Worm (Caenorhabditis elegans) whole organism, midembryonic: ENCODE measurements around the gene zmp-1.

Source experiments
- T22C8.4 ChIP-seq: fragments of 200-800 bp; sonication (Bioruptor generic); IDR thresholded peaks from 2 replicates; pipeline ENCODE4 v1.3.6; 2022; ENCODE audit warnings: missing genetic modification characterization, missing compliant biosample characterization
- cog-1 ChIP-seq: sonication (generic microtip); optimal IDR thresholded peaks from 2 replicates; lab custom pipeline; 2016; ENCODE audit warnings: missing genetic modification characterization, missing compliant biosample characterization
- flt-1 ChIP-seq: fragments of 200-800 bp; sonication (Bioruptor generic); IDR thresholded peaks from 2 replicates; pipeline ENCODE4 v1.3.6; 2022; ENCODE audit warnings: missing genetic modification characterization, missing compliant biosample characterization
- klf-2 ChIP-seq: fragments of 200-800 bp; sonication (Bioruptor generic); conservative IDR thresholded peaks from 2 replicates; pipeline ENCODE4 v1.3.6; 2022; ENCODE audit warnings: missing genetic modification reagents, missing genetic modification characterization, missing compliant biosample characterization
- med-1 ChIP-seq: sonication (generic microtip); optimal IDR thresholded peaks from 2 replicates; lab custom pipeline; 2017; ENCODE audit warnings: missing genetic modification characterization, mild to moderate bottlenecking, missing compliant biosample characterization, antibody characterized with exemption, missing genetic modification reagents; ENCODE audit not compliant: insufficient read depth
- ref-1 ChIP-seq: fragments of 200-800 bp; sonication (Bioruptor generic); conservative IDR thresholded peaks from 2 replicates; pipeline ENCODE4 v1.3.6; 2022; ENCODE audit warnings: missing genetic modification reagents, missing genetic modification characterization, missing compliant biosample characterization
- tab-1 ChIP-seq: fragments of 200-800 bp; sonication (Bioruptor generic); IDR thresholded peaks from 2 replicates; pipeline ENCODE4 v1.3.6; 2022; ENCODE audit warnings: missing genetic modification characterization, missing compliant biosample characterization
- ztf-23 ChIP-seq: fragments of 200-800 bp; sonication (Bioruptor generic); IDR thresholded peaks from 2 replicates; pipeline ENCODE4 v1.3.6; 2022; ENCODE audit warnings: missing genetic modification reagents, missing genetic modification characterization, missing compliant biosample characterization
- ztf-29 ChIP-seq: fragments of 200-800 bp; sonication (Bioruptor generic); IDR thresholded peaks from 2 replicates; pipeline ENCODE4 v1.3.6; 2022; ENCODE audit warnings: missing genetic modification reagents, missing genetic modification characterization, missing compliant biosample characterization

Gene zmp-1

DNA sequence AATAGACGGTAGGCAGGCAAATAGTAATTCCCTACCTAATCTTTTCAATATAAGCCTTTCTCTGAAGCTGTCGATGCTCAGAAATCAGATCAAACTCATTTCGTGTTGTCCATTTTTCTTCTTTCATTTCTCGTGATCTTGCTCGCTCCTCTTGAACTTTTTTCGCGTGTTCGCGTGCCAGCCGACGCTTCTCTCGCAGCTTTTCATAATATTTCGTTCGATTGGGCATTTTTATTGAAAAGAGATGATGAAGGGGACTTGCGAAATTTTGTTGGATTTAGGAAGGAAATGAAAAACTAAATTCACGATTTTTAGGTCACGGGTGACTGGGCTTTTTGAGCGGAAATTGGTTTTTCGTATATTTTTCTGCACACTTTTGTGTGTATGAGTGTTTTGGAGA, 4.2 kb upstream of the zmp-1 start, which contains the start of gene EGAP1.1:
Gene EGAP1.1, minus strand, starts transcription at position 229 of the 400 bp plus-strand sequence.
- TF ChIP-seq tab-1 (GFP tag; lab: Robert Waterston, UW) (no peak), ref-1 (GFP tag; lab: Robert Waterston, UW) (no peak), klf-2 (no peak), ztf-23 (GFP tag; lab: Robert Waterston, UW) (no peak), T22C8.4 (GFP tag; lab: Robert Waterston, UW) (no peak), cog-1 (tag; lab: Kevin White, UChicago) (no peak), ztf-29 (no peak), flt-1 (GFP tag; lab: Robert Waterston, UW) (no peak), med-1 (GFP tag; lab: Kevin White, UChicago) (no peak)

DNA sequence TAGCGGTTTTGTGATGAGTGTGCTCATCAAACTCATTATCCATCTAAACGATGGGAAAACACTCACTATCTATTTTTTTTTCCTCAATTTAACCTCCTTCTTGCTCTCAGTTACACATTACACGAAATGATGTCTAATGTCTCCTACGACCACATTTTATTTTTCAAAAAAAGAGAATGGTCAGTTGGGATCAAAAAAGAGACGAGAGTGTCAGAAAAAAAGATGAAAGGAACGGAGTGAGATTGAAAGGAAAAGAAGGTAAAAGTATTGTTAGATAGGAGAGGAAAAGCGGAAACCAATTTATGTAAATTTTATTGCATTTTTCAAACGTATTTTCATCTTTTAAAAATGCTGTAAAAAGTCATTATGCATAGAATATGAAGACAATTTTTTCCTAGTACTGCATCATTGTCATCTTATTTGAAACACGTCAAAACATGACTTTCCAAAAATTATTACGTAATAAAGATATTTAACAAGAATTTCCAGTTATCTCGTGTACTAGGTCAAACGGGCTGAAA, 1.4 kb upstream of the zmp-1 start:
- no peak for TF ChIP-seq ztf-29
- no peak for TF ChIP-seq cog-1 (tag; lab: Kevin White, UChicago)
- TF ChIP-seq tab-1 (GFP tag; lab: Robert Waterston, UW) = no peak

DNA sequence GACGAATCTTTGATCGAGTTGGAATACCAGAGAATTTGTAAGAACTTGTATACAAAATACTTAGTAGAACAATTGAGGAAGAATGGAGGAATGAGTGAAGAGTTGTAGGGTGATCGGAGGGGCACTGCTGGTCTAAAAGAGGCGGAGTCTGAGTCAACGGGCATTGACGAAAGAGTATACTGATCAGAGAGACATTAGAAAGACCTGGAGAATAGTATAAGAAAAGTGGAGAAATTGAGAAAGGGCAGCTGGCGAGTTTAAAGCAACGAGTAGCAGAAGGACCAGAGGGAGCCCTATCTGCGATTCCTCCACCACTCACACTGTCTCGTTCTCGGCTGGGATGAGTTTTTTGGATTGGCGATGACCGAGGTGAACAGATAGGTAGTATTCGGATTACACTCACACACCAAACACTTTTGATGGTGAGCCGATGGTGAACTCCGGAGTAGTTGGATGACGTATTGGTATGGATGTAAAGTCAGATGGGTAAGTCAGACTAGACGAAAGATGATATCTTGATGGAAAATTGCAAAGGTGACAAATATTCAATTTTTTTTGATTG, 1.2 kb downstream of the zmp-1 start, which contains the start of gene EGAP1.5:
Gene EGAP1.5, plus strand, starts transcription at position 289 of the 562 bp plus-strand sequence.
- TF ChIP-seq tab-1 (GFP tag; lab: Robert Waterston, UW) (0 out of 2 replicates have a peak, but pooled peaks have one; percentile 23), flt-1 (GFP tag; lab: Robert Waterston, UW) (no peak), klf-2 (no peak), ztf-23 (GFP tag; lab: Robert Waterston, UW) (no peak)

DNA sequence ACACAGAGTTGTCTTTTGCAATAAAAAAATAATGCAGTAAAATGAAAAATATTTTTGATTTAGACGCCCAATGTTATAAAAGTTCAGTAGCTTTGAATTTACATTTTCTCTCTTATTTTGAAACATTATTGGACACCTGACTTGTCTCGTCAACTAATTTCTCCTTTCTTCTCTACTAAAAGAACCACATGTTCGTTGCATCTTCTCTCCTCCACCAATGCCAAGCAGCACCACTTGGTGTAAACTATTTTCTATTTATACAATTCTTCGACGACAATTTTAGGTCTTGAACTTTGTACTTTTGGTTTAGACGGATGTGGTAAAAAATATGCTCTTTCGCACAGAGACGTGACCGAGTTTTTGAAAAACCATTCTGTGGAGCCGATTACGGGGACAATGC, 2.1 kb downstream of the zmp-1 start:
- TF ChIP-seq flt-1 (GFP tag; lab: Robert Waterston, UW) (no peak), ztf-29 (no peak), ref-1 (GFP tag; lab: Robert Waterston, UW) (no peak), tab-1 (GFP tag; lab: Robert Waterston, UW) (no peak), T22C8.4 (GFP tag; lab: Robert Waterston, UW) (no peak), med-1 (GFP tag; lab: Kevin White, UChicago) (no peak), klf-2 (no peak), ztf-23 (GFP tag; lab: Robert Waterston, UW) (no peak), cog-1 (tag; lab: Kevin White, UChicago) (no peak)

DNA sequence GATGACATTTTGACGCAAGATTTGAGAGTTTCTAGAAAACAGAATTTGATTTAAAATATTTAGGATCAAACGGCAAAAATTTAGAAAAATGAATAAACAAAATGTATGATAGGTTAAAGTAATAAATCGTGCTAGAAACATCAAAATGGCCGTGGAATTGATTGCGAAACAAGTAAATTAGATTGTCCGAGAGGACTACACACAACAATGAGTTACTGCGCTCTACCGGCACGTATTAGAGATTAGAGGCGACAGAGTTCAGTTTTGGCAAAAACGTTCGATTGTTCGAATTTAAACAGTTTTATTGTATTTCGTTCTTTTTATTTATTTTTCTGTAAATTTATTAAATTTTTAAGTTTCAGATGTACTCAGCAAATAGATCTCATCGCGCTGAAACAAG, 7.0 kb downstream of the zmp-1 start, which contains the start of the genes dnc-2 and bcl-7:
Gene dnc-2, minus strand, starts transcription at position 33 of the 400 bp plus-strand sequence.
Gene bcl-7, plus strand, starts transcription at position 363 of the 400 bp plus-strand sequence.
- no peak for TF ChIP-seq T22C8.4 (GFP tag; lab: Robert Waterston, UW)

DNA sequence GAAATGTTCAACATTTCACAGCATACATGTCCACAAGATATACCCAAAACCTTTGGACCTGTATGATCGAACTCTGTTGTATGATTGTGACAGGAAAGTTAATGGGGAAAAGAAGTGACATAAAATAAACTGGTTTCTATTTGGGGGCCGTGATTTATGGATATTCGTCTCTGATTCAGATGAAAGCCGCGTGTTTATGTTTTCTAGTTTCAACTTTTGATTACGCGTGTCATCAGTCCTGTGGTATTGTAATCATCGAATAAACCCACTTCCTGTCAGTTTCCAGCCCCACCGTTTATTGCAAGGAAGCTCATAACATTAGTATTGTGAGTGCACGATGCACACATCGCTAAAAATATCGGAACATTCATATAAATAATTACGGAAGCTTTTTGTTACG, 10.5 kb downstream of the zmp-1 start:
- TF ChIP-seq cog-1 (tag; lab: Kevin White, UChicago) (no peak), klf-2 (no peak), med-1 (GFP tag; lab: Kevin White, UChicago) (no peak), flt-1 (GFP tag; lab: Robert Waterston, UW) (no peak), ztf-23 (GFP tag; lab: Robert Waterston, UW) (no peak), T22C8.4 (GFP tag; lab: Robert Waterston, UW) (no peak), ref-1 (GFP tag; lab: Robert Waterston, UW) (no peak), tab-1 (GFP tag; lab: Robert Waterston, UW) (no peak)

DNA sequence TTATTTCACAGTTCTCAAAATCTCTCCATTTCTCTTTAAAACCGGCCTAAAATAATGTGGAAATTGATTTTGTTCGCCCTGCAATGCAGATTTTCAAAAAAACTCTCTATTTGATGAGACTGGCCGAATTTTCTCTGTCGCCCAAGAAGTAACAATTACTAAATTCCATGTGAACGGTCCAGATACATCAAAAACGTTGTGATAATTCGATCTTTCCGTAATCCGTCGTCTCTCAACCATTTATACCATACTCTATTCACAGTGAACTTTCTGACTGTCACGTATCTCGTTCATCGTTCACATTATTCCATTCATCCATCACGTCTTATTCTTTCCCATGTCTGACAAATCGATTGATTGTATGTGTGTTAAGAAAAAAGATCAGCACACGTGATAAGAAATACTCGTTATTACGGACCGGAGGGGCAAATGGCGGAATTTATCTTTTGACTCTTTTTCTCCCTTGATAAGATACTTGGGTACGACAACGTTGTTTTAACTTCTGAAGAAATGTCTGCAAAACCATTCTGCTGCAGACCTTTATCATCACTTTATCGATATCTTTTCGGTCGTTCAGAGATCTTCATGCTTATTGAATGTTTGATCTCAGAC, 11.6 kb downstream of the zmp-1 start:
- TF ChIP-seq klf-2 (no peak), med-1 (GFP tag; lab: Kevin White, UChicago) (no peak), tab-1 (GFP tag; lab: Robert Waterston, UW) (no peak), T22C8.4 (GFP tag; lab: Robert Waterston, UW) (no peak), ref-1 (GFP tag; lab: Robert Waterston, UW) (no peak), flt-1 (GFP tag; lab: Robert Waterston, UW) (no peak), ztf-23 (GFP tag; lab: Robert Waterston, UW) (no peak), cog-1 (tag; lab: Kevin White, UChicago) (no peak), ztf-29 (no peak)

DNA sequence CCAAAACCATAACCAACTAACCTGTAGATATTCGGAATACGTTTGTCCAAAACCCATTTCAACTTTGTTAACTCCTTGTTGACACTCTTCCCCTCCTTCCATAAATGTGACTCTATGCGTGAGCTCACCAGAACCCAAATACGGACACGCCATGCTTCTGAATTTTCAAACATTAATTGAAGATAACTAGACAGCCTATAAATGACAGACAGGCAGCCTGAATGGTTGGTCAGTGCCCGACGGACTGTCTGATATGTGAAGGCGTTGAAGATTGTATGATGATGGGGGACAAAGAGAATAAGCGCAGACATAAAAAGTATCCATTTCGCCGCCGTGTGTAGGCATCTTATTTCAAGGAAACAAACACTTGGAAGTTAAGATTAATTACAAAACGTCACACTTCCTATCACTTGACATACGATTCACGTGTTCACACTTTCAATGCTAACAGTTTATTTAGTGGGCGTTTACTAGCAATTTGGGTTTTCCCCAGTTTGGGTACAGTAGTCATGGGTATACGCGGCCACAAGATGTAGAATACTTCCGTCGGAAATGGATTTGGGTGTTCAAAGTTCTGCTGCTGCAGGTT, 12.9 kb downstream of the zmp-1 start, which contains the start of the genes tdo-2 and C28H8.2:
Gene tdo-2, minus strand, starts transcription at position 157 of the 589 bp plus-strand sequence.
Gene C28H8.2, plus strand, starts transcription at position 524 of the 589 bp plus-strand sequence.
- no peak for TF ChIP-seq tab-1 (GFP tag; lab: Robert Waterston, UW)

DNA sequence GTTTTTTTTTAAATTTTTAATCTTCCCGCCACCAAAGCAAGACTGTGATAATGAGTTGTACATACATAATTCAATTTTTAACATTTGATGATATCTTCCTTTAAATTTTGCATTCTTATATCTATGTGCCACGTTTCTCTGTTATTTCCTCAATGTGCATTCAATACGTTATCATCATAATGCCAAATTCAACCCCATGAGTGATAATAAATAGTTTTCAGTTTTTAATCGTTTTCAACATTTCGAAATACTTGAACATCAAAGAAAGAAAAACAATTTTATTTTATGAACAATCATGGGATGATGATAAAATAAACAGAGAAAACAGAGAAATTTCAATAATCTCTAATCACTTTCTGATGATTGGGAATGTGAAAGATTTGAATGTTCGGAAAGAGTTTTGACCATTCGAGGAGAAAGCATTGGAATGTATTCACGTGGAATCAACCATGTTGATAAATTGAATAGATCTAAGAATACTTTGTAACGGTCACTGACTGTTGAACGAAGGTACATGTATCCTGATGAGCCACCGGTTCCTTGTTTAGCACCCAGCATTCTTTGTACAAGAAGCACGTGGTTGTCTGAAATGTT, 15.3 kb downstream of the zmp-1 start:
- TF ChIP-seq tab-1 (GFP tag; lab: Robert Waterston, UW) (no peak), med-1 (GFP tag; lab: Kevin White, UChicago) (no peak), cog-1 (tag; lab: Kevin White, UChicago) (no peak), ztf-29 (no peak), T22C8.4 (GFP tag; lab: Robert Waterston, UW) (no peak), klf-2 (no peak), ref-1 (GFP tag; lab: Robert Waterston, UW) (no peak), flt-1 (GFP tag; lab: Robert Waterston, UW) (no peak)
